Worm (Caenorhabditis elegans) whole organism, mixed stage, embryonic: ENCODE measurements around the gene Y34F4.3.

ENCODE experiments used
- elt-1 ChIP-seq: sonication (generic microtip); optimal IDR thresholded peaks from 2 replicates; lab custom pipeline; 2017; ENCODE audit warnings: missing genetic modification characterization, mild to moderate bottlenecking, missing compliant biosample characterization, antibody characterized with exemption, moderate library complexity, borderline replicate concordance; ENCODE audit not compliant: insufficient read depth
- flh-1 ChIP-seq: fragments of 200-800 bp; sonication (Bioruptor generic); optimal IDR thresholded peaks from 2 replicates; lab custom pipeline; 2018; ENCODE audit warnings: mild to moderate bottlenecking, missing genetic modification characterization, moderate library complexity, missing compliant biosample characterization
- ham-2 ChIP-seq: fragments of 200-800 bp; sonication (Bioruptor generic); optimal IDR thresholded peaks from 2 replicates; lab custom pipeline; 2018; ENCODE audit warnings: mild to moderate bottlenecking, missing genetic modification characterization, missing compliant biosample characterization
- lsy-2 ChIP-seq: fragments of 150-350 bp; optimal IDR thresholded peaks from 2 replicates; lab custom pipeline; 2014; ENCODE audit warnings: missing biosample characterization, missing genetic modification characterization
- nhr-12 ChIP-seq: fragments of 150-350 bp; optimal IDR thresholded peaks from 2 replicates; lab custom pipeline; 2014; ENCODE audit warnings: missing biosample characterization, missing genetic modification characterization
- nhr-2 ChIP-seq: fragments of 150-350 bp; optimal IDR thresholded peaks from 2 replicates; lab custom pipeline; 2014; ENCODE audit warnings: missing biosample characterization, missing genetic modification characterization

DNA sequence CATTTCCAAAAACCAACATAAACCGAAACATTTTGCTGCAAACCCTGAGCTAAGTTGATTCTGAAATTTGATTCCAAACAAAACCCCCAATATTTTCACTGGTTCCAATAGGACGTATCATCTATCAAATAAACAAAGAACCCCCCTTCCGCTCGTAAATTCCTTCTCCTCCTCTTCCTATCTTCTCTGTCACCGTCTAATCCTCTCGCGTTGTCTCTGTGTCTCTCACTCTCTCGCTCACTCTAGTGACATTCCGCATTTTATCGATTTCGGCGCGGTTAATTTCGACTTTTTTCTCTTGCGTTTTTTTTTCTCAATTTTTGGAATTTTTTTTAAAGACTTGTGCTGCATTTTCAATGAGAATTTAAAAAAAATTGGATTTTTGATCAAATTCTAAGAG is 34.0 kb downstream of the Y34F4.3 start:
- TF ChIP-seq nhr-12 (tag; lab: Kevin White, UChicago) (no peak), ham-2 (GFP tag; lab: Kevin White, UChicago) (no peak), nhr-2 (no peak), elt-1 (tag; lab: Kevin White, UChicago) (no peak), lsy-2 (tag; lab: Kevin White, UChicago) (no peak), flh-1 (GFP tag; lab: Kevin White, UChicago) (no peak)
